Fruit fly (Drosophila melanogaster): ENCODE results near the gene Bx42.

Gene Bx42

dm6 chrX:9103308-9104185, 2.9 kb downstream of the Bx42 start, which contains the start of gene CG7766:
TSS of gene CG7766 (minus strand) at chrX:9103739.
- TF ChIP-seq OdsH (GFP tag; optimal IDR thresholded peaks at IDR 0.05): no peak
- TF ChIP-seq tai (GFP tag; optimal IDR thresholded peaks at IDR 0.05): no peak
- TF ChIP-seq dsf (GFP tag; optimal IDR thresholded peaks at IDR 0.05; ENCODE audit: borderline replicate concordance): no peak
- no peak for TF ChIP-seq psq (GFP tag; optimal IDR thresholded peaks at IDR 0.05)
- no peak for TF ChIP-seq CG32264 (GFP tag; optimal IDR thresholded peaks at IDR 0.05)
- TF ChIP-seq br (GFP tag; optimal IDR thresholded peaks at IDR 0.05): no peak
- TF ChIP-seq Vsx2 (GFP tag; optimal IDR thresholded peaks at IDR 0.05; ENCODE audit: partially characterized antibody): no peak
- no peak for TF ChIP-seq Myc (optimal IDR thresholded peaks at IDR 0.05)
- no peak for TF ChIP-seq CrebA (GFP tag; optimal IDR thresholded peaks at IDR 0.05; ENCODE audit: borderline replicate concordance)
- TF ChIP-seq h (GFP tag; optimal IDR thresholded peaks at IDR 0.05): no peak
- TF ChIP-seq Hnf4 (GFP tag; optimal IDR thresholded peaks at IDR 0.05): no peak
- no peak for TF ChIP-seq CG9705 (GFP tag; optimal IDR thresholded peaks at IDR 0.05)

dm6 chrX:9102125-9102524, 4.3 kb downstream of the Bx42 start:
- TF ChIP-seq HLH106 (tag; optimal IDR thresholded peaks at IDR 0.05) (no peak), pan (optimal IDR thresholded peaks at IDR 0.05) (no peak), dmrt93B (GFP tag; optimal IDR thresholded peaks at IDR 0.05) (no peak), sage (GFP tag; optimal IDR thresholded peaks at IDR 0.05) (no peak), ey (GFP tag; optimal IDR thresholded peaks at IDR 0.05) (no peak), Hnf4 (GFP tag; optimal IDR thresholded peaks at IDR 0.05) (no peak), woc (GFP tag; optimal IDR thresholded peaks at IDR 0.05) (no peak), Hr83 (GFP tag; optimal IDR thresholded peaks at IDR 0.05; ENCODE audit: poor library complexity, severe bottlenecking) (no peak)

dm6 chrX:9093912-9094311, 12.5 kb downstream of the Bx42 start:
- TF ChIP-seq Rel (GFP tag; optimal IDR thresholded peaks at IDR 0.05) (no peak), Rel (tag; optimal IDR thresholded peaks at IDR 0.05) (no peak)

DNA sequence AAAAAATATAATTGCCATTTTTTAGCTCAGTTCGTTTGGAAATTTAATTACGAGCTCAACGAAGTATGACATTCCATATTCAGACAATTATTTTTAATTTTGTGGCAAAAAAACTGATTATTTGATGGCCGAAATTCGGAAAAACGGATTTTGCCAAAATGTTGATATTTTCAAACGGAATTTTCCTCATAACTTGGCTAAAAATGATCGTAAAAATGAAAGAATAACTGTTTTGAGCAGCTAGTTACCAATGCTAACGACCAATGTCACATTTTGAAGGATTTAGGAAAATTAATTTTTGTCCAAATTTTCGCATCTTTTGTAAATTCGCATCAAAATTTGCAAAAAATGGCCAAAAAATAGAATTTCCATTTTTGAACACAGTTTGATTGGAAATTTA, 13.3 kb downstream of the Bx42 start:
- TF ChIP-seq Mio (GFP tag; optimal IDR thresholded peaks at IDR 0.05) (no peak), Jra (GFP tag; optimal IDR thresholded peaks at IDR 0.05) (no peak), CrebA (GFP tag; optimal IDR thresholded peaks at IDR 0.05; ENCODE audit: borderline replicate concordance) (no peak), dl (GFP tag; optimal IDR thresholded peaks at IDR 0.05; ENCODE audit: insufficient read depth in 1 of 2, partially characterized antibody in 2 of 2) (no peak), dsf (GFP tag; optimal IDR thresholded peaks at IDR 0.05; ENCODE audit: borderline replicate concordance) (no peak), Rel (GFP tag; optimal IDR thresholded peaks at IDR 0.05) (no peak), Rel (tag; optimal IDR thresholded peaks at IDR 0.05) (no peak), lola (GFP tag; optimal IDR thresholded peaks at IDR 0.05) (no peak), sage (GFP tag; optimal IDR thresholded peaks at IDR 0.05) (no peak), Dfd (GFP tag; optimal IDR thresholded peaks at IDR 0.05) (peak; percentile 92)

DNA sequence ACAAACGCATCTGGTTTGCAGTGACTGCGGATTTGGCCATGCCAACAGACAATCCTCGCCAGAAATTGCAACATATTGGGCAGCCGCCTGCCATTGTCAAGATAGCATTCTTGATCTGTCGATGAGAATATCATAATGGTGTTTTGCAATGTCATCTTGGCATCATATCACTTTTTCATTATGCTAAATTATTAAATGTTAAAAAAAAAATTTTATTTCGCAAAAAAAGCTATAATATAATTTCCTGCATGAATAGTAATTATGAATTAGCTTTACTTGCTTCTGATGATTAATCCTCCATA, 16.4 kb downstream of the Bx42 start:
- TF ChIP-seq rgr (GFP tag; optimal IDR thresholded peaks at IDR 0.05) (no peak), CG9705 (GFP tag; optimal IDR thresholded peaks at IDR 0.05) (no peak), tai (GFP tag; optimal IDR thresholded peaks at IDR 0.05) (no peak), Hr83 (GFP tag; optimal IDR thresholded peaks at IDR 0.05; ENCODE audit: poor library complexity, severe bottlenecking) (no peak), Jra (GFP tag; optimal IDR thresholded peaks at IDR 0.05) (no peak), fru (GFP tag; optimal IDR thresholded peaks at IDR 0.05) (no peak), Dif (GFP tag; optimal IDR thresholded peaks at IDR 0.05; ENCODE audit: partially characterized antibody) (no peak), h (GFP tag; optimal IDR thresholded peaks at IDR 0.05) (no peak), CG32264 (GFP tag; optimal IDR thresholded peaks at IDR 0.05) (no peak), Hr78 (GFP tag; optimal IDR thresholded peaks at IDR 0.05) (no peak), pan (optimal IDR thresholded peaks at IDR 0.05) (no peak), Rel (GFP tag; optimal IDR thresholded peaks at IDR 0.05) (no peak), Rel (tag; optimal IDR thresholded peaks at IDR 0.05) (no peak), GATAd (GFP tag; optimal IDR thresholded peaks at IDR 0.05) (no peak), Myc (optimal IDR thresholded peaks at IDR 0.05) (no peak), woc (GFP tag; optimal IDR thresholded peaks at IDR 0.05) (no peak), CrebA (GFP tag; optimal IDR thresholded peaks at IDR 0.05; ENCODE audit: borderline replicate concordance) (no peak)

Data from whole organism, wandering third instar larva.